Fruit fly (Drosophila melanogaster) whole organism, embryonic: Measurements from ENCODE around the gene CG12115.
A peak's percentile ranks its signal among the peaks of the same experiment; 100 is the strongest.

Source experiments
- Ada2b ChIP-seq: fragments of 200-800 bp; sonication (Bioruptor generic); IDR thresholded peaks from 2 replicates; pipeline ENCODE4 v1.3.6; 2022; ENCODE audit warnings: missing biosample characterization, missing genetic modification characterization
- BEAF-32 ChIP-seq: fragments of 200-800 bp; sonication (Bioruptor generic); optimal IDR thresholded peaks from 3 replicates; lab custom pipeline; 2017; ENCODE audit warnings: missing biosample characterization, missing genetic modification characterization, mild to moderate bottlenecking, moderate library complexity, missing genetic modification reagents
- CG11247 ChIP-seq: fragments of 200-800 bp; sonication (Bioruptor generic); IDR thresholded peaks from 2 replicates; pipeline ENCODE4 v1.3.6; 2022; ENCODE audit warnings: missing biosample characterization, missing genetic modification characterization
- CG12071 ChIP-seq: fragments of 200-800 bp; sonication (Bioruptor generic); optimal IDR thresholded peaks from 3 replicates; lab custom pipeline; 2018; ENCODE audit warnings: missing biosample characterization, mild to moderate bottlenecking, missing genetic modification characterization
- CG13296 ChIP-seq: fragments of 200-800 bp; sonication (Bioruptor generic); optimal IDR thresholded peaks from 3 replicates; lab custom pipeline; 2018; ENCODE audit warnings: missing biosample characterization, mild to moderate bottlenecking, missing genetic modification characterization
- CG14014 ChIP-seq: fragments of 200-800 bp; sonication (Bioruptor generic); IDR thresholded peaks from 2 replicates; pipeline ENCODE4 v1.3.6; 2022; ENCODE audit warnings: missing biosample characterization, missing genetic modification characterization
- CG1603 ChIP-seq: fragments of 200-800 bp; sonication (Bioruptor generic); optimal IDR thresholded peaks from 2 replicates; lab custom pipeline; 2019; ENCODE audit warnings: missing biosample characterization, mild to moderate bottlenecking, missing genetic modification characterization, moderate library complexity
- CG17328 ChIP-seq: fragments of 200-800 bp; sonication (Bioruptor generic); IDR thresholded peaks from 2 replicates; pipeline ENCODE4 v1.3.6; 2022; ENCODE audit warnings: missing biosample characterization, missing genetic modification characterization
- CG17359 ChIP-seq: fragments of 200-800 bp; sonication (Bioruptor generic); optimal IDR thresholded peaks from 3 replicates; lab custom pipeline; 2018; ENCODE audit warnings: missing biosample characterization, mild to moderate bottlenecking, missing genetic modification characterization, moderate library complexity
- CG1792 ChIP-seq: fragments of 200-800 bp; sonication (Bioruptor generic); optimal IDR thresholded peaks from 2 replicates; lab custom pipeline; 2016; ENCODE audit warnings: missing biosample characterization, missing genetic modification characterization
- CG18619 ChIP-seq: fragments of 200-800 bp; sonication (Bioruptor generic); optimal IDR thresholded peaks from 3 replicates; lab custom pipeline; 2017; ENCODE audit warnings: missing biosample characterization, mild to moderate bottlenecking, missing genetic modification characterization
- CG2712 ChIP-seq: fragments of 200-800 bp; optimal IDR thresholded peaks from 3 replicates; lab custom pipeline; 2019; ENCODE audit warnings: missing biosample characterization, mild to moderate bottlenecking, missing genetic modification characterization, moderate library complexity
- CG3726 ChIP-seq: fragments of 200-800 bp; sonication (Bioruptor generic); IDR thresholded peaks from 3 replicates; pipeline ENCODE4, ENCODE4 v1.3.6; 2022; ENCODE audit warnings: missing biosample characterization, missing genetic modification characterization
- CG3838 ChIP-seq: fragments of 200-800 bp; sonication (Bioruptor generic); optimal IDR thresholded peaks from 3 replicates; lab custom pipeline; 2016; ENCODE audit warnings: missing biosample characterization, missing genetic modification characterization
- CG3995 ChIP-seq: fragments of 200-800 bp; sonication (Bioruptor generic); optimal IDR thresholded peaks from 3 replicates; lab custom pipeline; 2016; ENCODE audit warnings: missing biosample characterization, missing genetic modification characterization
- CG5180 ChIP-seq: fragments of 200-800 bp; sonication (Bioruptor generic); optimal IDR thresholded peaks from 3 replicates; lab custom pipeline; 2017; ENCODE audit warnings: missing biosample characterization, missing genetic modification characterization, mild to moderate bottlenecking, moderate library complexity, missing genetic modification reagents
- CG6272 ChIP-seq: fragments of 200-800 bp; sonication (Bioruptor generic); IDR thresholded peaks from 2 replicates; pipeline ENCODE4 v1.3.6; 2022; ENCODE audit warnings: missing biosample characterization, missing genetic modification characterization
- CG6654 ChIP-seq: fragments of 200-800 bp; sonication (Bioruptor generic); optimal IDR thresholded peaks from 2 replicates; lab custom pipeline; 2017; ENCODE audit warnings: missing biosample characterization, mild to moderate bottlenecking, missing genetic modification characterization
- Dfd ChIP-seq, 2 experiments: fragments of >200 bp; optimal IDR thresholded peaks; 2 replicates each; lab custom pipeline; 2017; ENCODE audit warnings: missing biosample characterization in 2 of 2, missing genetic modification characterization in 2 of 2
- Doc3 ChIP-seq: fragments of 200-800 bp; sonication (Bioruptor generic); IDR thresholded peaks from 3 replicates; pipeline ENCODE4 v1.3.6; 2022; ENCODE audit warnings: missing biosample characterization, missing genetic modification characterization; ENCODE audit not compliant: partially characterized antibody
- HLH3B ChIP-seq: fragments of 200-800 bp; sonication (Bioruptor generic); IDR thresholded peaks from 2 replicates; pipeline ENCODE4 v1.3.6; 2022; ENCODE audit warnings: missing biosample characterization, missing genetic modification characterization
- Hr51 ChIP-seq, 2 experiments: fragments of 200-800 bp; sonication (Bioruptor generic); optimal IDR thresholded peaks; 2 replicates in 1 of 2; 3 replicates in 1 of 2; lab custom pipeline; 2016 to 2018; ENCODE audit warnings: missing biosample characterization in 2 of 2, missing genetic modification characterization in 2 of 2, mild to moderate bottlenecking in 1 of 2, moderate library complexity in 1 of 2
- NC2α ChIP-seq: fragments of 200-800 bp; sonication (Bioruptor generic); optimal IDR thresholded peaks from 2 replicates; lab custom pipeline; 2016; ENCODE audit warnings: missing biosample characterization, missing genetic modification characterization
- NK7.1 ChIP-seq: fragments of 200-800 bp; sonication (Bioruptor generic); optimal IDR thresholded peaks from 3 replicates; lab custom pipeline; 2016; ENCODE audit warnings: missing biosample characterization, missing genetic modification characterization
- Stat92E ChIP-seq, 3 experiments: fragments of >200 bp in 2 of 3; fragments of 200-800 bp in 1 of 3; sonication (Bioruptor generic) in 1 of 3; optimal IDR thresholded peaks; 2 replicates each; lab custom pipeline; 2017 to 2019; ENCODE audit warnings: missing biosample characterization in 3 of 3, missing genetic modification characterization in 3 of 3, mild to moderate bottlenecking in 1 of 3, moderate library complexity in 1 of 3
- Taf1 ChIP-seq: fragments of 200-800 bp; sonication (Bioruptor generic); IDR thresholded peaks from 2 replicates; pipeline ENCODE4 v1.3.6; 2022; ENCODE audit warnings: missing biosample characterization, missing genetic modification characterization
- Tbp ChIP-seq: fragments of >200 bp; optimal IDR thresholded peaks from 2 replicates; lab custom pipeline; 2018; ENCODE audit warnings: missing biosample characterization, missing genetic modification characterization
- Xrp1 ChIP-seq: fragments of 200-800 bp; sonication (Bioruptor generic); IDR thresholded peaks from 2 replicates; pipeline ENCODE4 v1.3.6; 2022; ENCODE audit warnings: missing biosample characterization, missing genetic modification characterization
- cas ChIP-seq: fragments of 200-800 bp; sonication (Bioruptor generic); IDR thresholded peaks from 2 replicates; pipeline ENCODE4 v1.3.6; 2022; ENCODE audit warnings: missing biosample characterization, missing genetic modification characterization
- cg ChIP-seq: fragments of 200-800 bp; sonication (Bioruptor generic); optimal IDR thresholded peaks from 3 replicates; lab custom pipeline; 2019; ENCODE audit warnings: missing biosample characterization, mild to moderate bottlenecking, missing genetic modification characterization, moderate library complexity
- chinmo ChIP-seq: fragments of 200-800 bp; sonication (Bioruptor generic); IDR thresholded peaks from 4 replicates; pipeline ENCODE4 v1.3.6; 2022; ENCODE audit warnings: missing biosample characterization, missing genetic modification characterization; ENCODE audit not compliant: partially characterized antibody
- croc ChIP-seq: fragments of 200-800 bp; sonication (Bioruptor generic); conservative IDR thresholded peaks from 3 replicates; pipeline ENCODE4 v1.3.6; 2022; ENCODE audit warnings: missing biosample characterization, missing genetic modification characterization
- crp ChIP-seq, 2 experiments: fragments of 200-800 bp; sonication (Bioruptor generic); optimal IDR thresholded peaks; 2 replicates in 1 of 2; 3 replicates in 1 of 2; lab custom pipeline; 2017; ENCODE audit warnings: missing biosample characterization in 2 of 2, missing genetic modification characterization in 2 of 2, mild to moderate bottlenecking in 1 of 2, moderate library complexity in 1 of 2
- dati ChIP-seq: fragments of 200-800 bp; sonication (Bioruptor generic); IDR thresholded peaks from 2 replicates; pipeline ENCODE4 v1.3.6; 2022; ENCODE audit warnings: missing biosample characterization, missing genetic modification characterization
- dm ChIP-seq: fragments of 200-800 bp; sonication (Bioruptor generic); optimal IDR thresholded peaks from 3 replicates; lab custom pipeline; 2016; ENCODE audit warnings: missing biosample characterization, missing genetic modification characterization
- ewg ChIP-seq: fragments of 200-800 bp; sonication (Bioruptor generic); optimal IDR thresholded peaks from 3 replicates; lab custom pipeline; 2017; ENCODE audit warnings: mild to moderate bottlenecking, missing biosample characterization, missing genetic modification reagents, missing genetic modification characterization
- fru ChIP-seq: fragments of >200 bp; optimal IDR thresholded peaks from 2 replicates; lab custom pipeline; 2017
- gem ChIP-seq: fragments of 200-800 bp; sonication (Bioruptor generic); optimal IDR thresholded peaks from 2 replicates; lab custom pipeline; 2019; ENCODE audit warnings: missing biosample characterization, mild to moderate bottlenecking, missing genetic modification characterization, moderate library complexity
- hth ChIP-seq: fragments of >200 bp; optimal IDR thresholded peaks from 2 replicates; lab custom pipeline; 2017; ENCODE audit warnings: inconsistent platforms
- lbe ChIP-seq: fragments of 200-800 bp; sonication (Bioruptor generic); optimal IDR thresholded peaks from 2 replicates; lab custom pipeline; 2016; ENCODE audit warnings: missing biosample characterization, mild to moderate bottlenecking, missing genetic modification characterization
- lmd ChIP-seq: fragments of 200-800 bp; sonication (Bioruptor generic); IDR thresholded peaks from 2 replicates; pipeline ENCODE4 v1.3.6; 2022; ENCODE audit warnings: missing biosample characterization, missing genetic modification characterization
- p53 ChIP-seq: fragments of 200-800 bp; sonication (Bioruptor generic); optimal IDR thresholded peaks from 2 replicates; lab custom pipeline; 2016; ENCODE audit warnings: missing biosample characterization, missing genetic modification characterization
- pfk ChIP-seq: fragments of 200-800 bp; sonication (Bioruptor generic); optimal IDR thresholded peaks from 2 replicates; lab custom pipeline; 2018; ENCODE audit warnings: missing biosample characterization, mild to moderate bottlenecking, missing genetic modification characterization, moderate library complexity
- row ChIP-seq: fragments of 200-800 bp; sonication (Bioruptor generic); IDR thresholded peaks from 3 replicates; pipeline ENCODE4 v1.3.6; 2022; ENCODE audit warnings: missing biosample characterization, missing genetic modification characterization
- sisA ChIP-seq: fragments of 200-800 bp; sonication (Bioruptor generic); IDR thresholded peaks from 2 replicates; pipeline ENCODE4 v1.3.6; 2022; ENCODE audit warnings: missing biosample characterization, missing genetic modification characterization
- stc ChIP-seq: fragments of 200-800 bp; sonication (Bioruptor generic); IDR thresholded peaks from 2 replicates; pipeline ENCODE4 v1.3.6; 2022; ENCODE audit warnings: missing biosample characterization, missing genetic modification characterization
- stwl ChIP-seq: fragments of 200-800 bp; sonication (Bioruptor generic); optimal IDR thresholded peaks from 3 replicates; lab custom pipeline; 2018; ENCODE audit warnings: missing biosample characterization, mild to moderate bottlenecking, missing genetic modification characterization, moderate library complexity
- tin ChIP-seq: fragments of 200-800 bp; sonication (Bioruptor generic); optimal IDR thresholded peaks from 3 replicates; lab custom pipeline; 2016; ENCODE audit warnings: missing biosample characterization, missing genetic modification characterization
- unpg ChIP-seq: fragments of 200-800 bp; sonication (Bioruptor generic); optimal IDR thresholded peaks from 3 replicates; lab custom pipeline; 2018; ENCODE audit warnings: missing biosample characterization, mild to moderate bottlenecking, missing genetic modification characterization, moderate library complexity
- vnd ChIP-seq: fragments of 200-800 bp; sonication (Bioruptor generic); IDR thresholded peaks from 3 replicates; pipeline ENCODE4 v1.3.6; 2022; ENCODE audit warnings: missing biosample characterization, missing genetic modification characterization; ENCODE audit not compliant: partially characterized antibody
- yki ChIP-seq: fragments of >200 bp; optimal IDR thresholded peaks from 3 replicates; lab custom pipeline; 2018
- zf30C ChIP-seq: fragments of 200-800 bp; sonication (Bioruptor generic); optimal IDR thresholded peaks from 3 replicates; lab custom pipeline; 2018; ENCODE audit warnings: missing biosample characterization, mild to moderate bottlenecking, missing genetic modification characterization

Gene CG12115

dm6 chrX:9141219-9141618 lies 49.2 kb downstream of the CG12115 start (continued):
- TF ChIP-seq unpg: peak; percentile 69
- TF ChIP-seq Dfd (GFP tag; optimal IDR thresholded peaks at IDR 0.05; lab: Kevin White, UChicago): no peak
- peak; percentile 23 to 60 for TF ChIP-seq Hr51 (GFP tag; optimal IDR thresholded peaks at IDR 0.05; lab: Kevin White, UChicago)
- TF ChIP-seq hth (lab: Kevin White, UChicago): no peak
- TF ChIP-seq stc (GFP tag; lab: Robert Waterston, UW): peak; percentile 77
- no peak for TF ChIP-seq Stat92E (GFP tag; optimal IDR thresholded peaks at IDR 0.05; lab: Kevin White, UChicago)
- no peak for TF ChIP-seq Tbp (GFP tag; lab: Kevin White, UChicago)
- no peak for TF ChIP-seq fru
- peak; percentile 72 for TF ChIP-seq CG11247 (GFP tag; lab: Robert Waterston, UW)
- peak; percentile 93 for TF ChIP-seq Xrp1
- peak; percentile 71 for TF ChIP-seq CG5180
- peak; percentile 6 for TF ChIP-seq stwl
- TF ChIP-seq Taf1 (GFP tag; lab: Robert Waterston, UW): peak; percentile 49; the same call in 1 of the 2 replicates
- no peak for TF ChIP-seq cg (GFP tag; lab: Kevin White, UChicago)
- peak; percentile 58 for TF ChIP-seq CG18619
- peak; percentile 63 for TF ChIP-seq CG1792
- TF ChIP-seq gem (tag; lab: Kevin White, UChicago): peak; percentile 77
- peak; percentile 86 for TF ChIP-seq Ada2b (GFP tag; lab: Robert Waterston, UW)
- peak; percentile 64 for TF ChIP-seq CG12071 (GFP tag; lab: Kevin White, UChicago)
- TF ChIP-seq sisA (GFP tag; lab: Robert Waterston, UW): peak; percentile 90
- TF ChIP-seq CG13296 (GFP tag; lab: Kevin White, UChicago): peak; percentile 50
- no peak for TF ChIP-seq chinmo (GFP tag; lab: Robert Waterston, UW)
- no peak for TF ChIP-seq CG3838 (GFP tag; lab: Kevin White, UChicago)
- TF ChIP-seq vnd: no peak
- no peak for TF ChIP-seq lbe (GFP tag; lab: Kevin White, UChicago)
- TF ChIP-seq Doc3 (GFP tag; lab: Robert Waterston, UW): no peak
- peak; percentile 79 for TF ChIP-seq CG14014 (GFP tag; lab: Robert Waterston, UW)
- TF ChIP-seq CG2712: peak; percentile 82
- TF ChIP-seq NC2α (GFP tag; lab: Kevin White, UChicago): peak; percentile 40
- peak; percentile 93 for TF ChIP-seq row (GFP tag; lab: Robert Waterston, UW)
- peak; percentile 86 for TF ChIP-seq lmd
- peak in 1 of 2 experiments; percentile 22 for TF ChIP-seq crp (GFP tag; optimal IDR thresholded peaks at IDR 0.05; lab: Kevin White, UChicago)
- TF ChIP-seq pfk (GFP tag; lab: Kevin White, UChicago): no peak
- peak; percentile 80; the same call in 2 of the 3 replicates for TF ChIP-seq CG3726 (GFP tag; lab: Robert Waterston, UW)
- peak; percentile 20 for TF ChIP-seq dm (GFP tag; lab: Kevin White, UChicago)
- peak; percentile 68 for TF ChIP-seq CG17359 (tag; lab: Kevin White, UChicago)
- no peak for TF ChIP-seq yki (lab: Kevin White, UChicago)
- TF ChIP-seq croc (GFP tag; lab: Robert Waterston, UW): peak; percentile 75
- peak; percentile 67 for TF ChIP-seq dati (GFP tag; lab: Robert Waterston, UW)
- peak; percentile 82 for TF ChIP-seq tin
- TF ChIP-seq CG1603: peak; percentile 86
- peak; percentile 45 for TF ChIP-seq NK7.1 (GFP tag; lab: Kevin White, UChicago)
- TF ChIP-seq CG3995 (GFP tag; lab: Kevin White, UChicago): no peak
- TF ChIP-seq CG17328: peak; percentile 85
- TF ChIP-seq cas: no peak
- TF ChIP-seq CG6272 (GFP tag; lab: Robert Waterston, UW): peak; percentile 83
- peak; percentile 53 for TF ChIP-seq ewg (GFP tag; lab: Kevin White, UChicago)
- no peak for TF ChIP-seq BEAF-32 (GFP tag; lab: Kevin White, UChicago)
- TF ChIP-seq zf30C: no peak
- no peak for TF ChIP-seq p53
- TF ChIP-seq CG6654 (GFP tag; lab: Kevin White, UChicago): no peak
- peak; percentile 88 for TF ChIP-seq HLH3B
